Fruit fly (Drosophila melanogaster) whole organism, pupa: ENCODE data around the gene CAH9.

ENCODE experiments used
- CG10348 ChIP-seq: fragments of 200-800 bp; sonication (Bioruptor generic); IDR thresholded peaks from 2 replicates; pipeline ENCODE4 v1.3.6; 2022; ENCODE audit warnings: missing biosample characterization, missing genetic modification characterization
- CG15710 ChIP-seq: fragments of 200-800 bp; sonication (Bioruptor generic); optimal IDR thresholded peaks from 2 replicates; lab custom pipeline; 2018; ENCODE audit warnings: missing biosample characterization, mild to moderate bottlenecking, missing genetic modification characterization, moderate library complexity
- CG17806 ChIP-seq: fragments of 200-800 bp; sonication (Bioruptor generic); optimal IDR thresholded peaks from 2 replicates; lab custom pipeline; 2018; ENCODE audit warnings: missing biosample characterization, mild to moderate bottlenecking, missing genetic modification characterization, moderate library complexity
- CG32121 ChIP-seq: fragments of 200-800 bp; sonication (Bioruptor generic); IDR thresholded peaks from 2 replicates; pipeline ENCODE4 v1.3.6; 2022; ENCODE audit warnings: missing biosample characterization, missing genetic modification characterization
- CG34367 ChIP-seq: fragments of 200-800 bp; sonication (Bioruptor generic); optimal IDR thresholded peaks from 2 replicates; lab custom pipeline; 2018; ENCODE audit warnings: missing biosample characterization, mild to moderate bottlenecking, missing genetic modification characterization
- CG4496 ChIP-seq: fragments of 200-800 bp; sonication (Bioruptor generic); IDR thresholded peaks from 3 replicates; pipeline ENCODE4 v1.3.6; 2022; ENCODE audit warnings: missing biosample characterization, missing genetic modification characterization
- CG8159 ChIP-seq: fragments of 200-800 bp; sonication (Bioruptor generic); optimal IDR thresholded peaks from 3 replicates; lab custom pipeline; 2018; ENCODE audit warnings: missing biosample characterization, mild to moderate bottlenecking, missing genetic modification characterization, moderate library complexity
- CG9948 ChIP-seq: fragments of 200-800 bp; sonication (Bioruptor generic); optimal IDR thresholded peaks from 2 replicates; lab custom pipeline; 2018; ENCODE audit warnings: missing biosample characterization, mild to moderate bottlenecking, missing genetic modification characterization, moderate library complexity
- D1 ChIP-seq: fragments of 200-800 bp; sonication (Bioruptor generic); optimal IDR thresholded peaks from 2 replicates; lab custom pipeline; 2018; ENCODE audit warnings: missing biosample characterization, mild to moderate bottlenecking, missing genetic modification characterization, moderate library complexity
- EcR ChIP-seq: fragments of 200-800 bp; sonication (Bioruptor generic); optimal IDR thresholded peaks from 3 replicates; lab custom pipeline; 2019; ENCODE audit warnings: missing biosample characterization, missing genetic modification characterization, mild to moderate bottlenecking, moderate library complexity, missing genetic modification reagents
- Pif1B ChIP-seq: fragments of 200-800 bp; sonication (Bioruptor generic); optimal IDR thresholded peaks from 3 replicates; lab custom pipeline; 2016; ENCODE audit warnings: missing biosample characterization, missing genetic modification characterization
- Snoo ChIP-seq: fragments of 200-800 bp; sonication (Bioruptor generic); optimal IDR thresholded peaks from 3 replicates; lab custom pipeline; 2017; ENCODE audit warnings: missing biosample characterization, mild to moderate bottlenecking, missing genetic modification characterization, inconsistent platforms
- fd96Ca ChIP-seq: fragments of 200-800 bp; sonication (Bioruptor generic); IDR thresholded peaks from 3 replicates; pipeline ENCODE4 v1.3.6; 2022; ENCODE audit warnings: missing biosample characterization, missing genetic modification characterization
- gl ChIP-seq: fragments of 200-800 bp; sonication (Bioruptor generic); optimal IDR thresholded peaks from 2 replicates; lab custom pipeline; 2018; ENCODE audit warnings: missing biosample characterization, mild to moderate bottlenecking, missing genetic modification characterization

- TF ChIP-seq fd96Ca (GFP tag; lab: Robert Waterston, UW) (no peak), CG17806 (tag; lab: Kevin White, UChicago) (no peak), CG34367 (tag; lab: Kevin White, UChicago) (no peak), D1 (tag; lab: Kevin White, UChicago) (no peak), Snoo (tag; lab: Kevin White, UChicago) (no peak), CG15710 (tag; lab: Kevin White, UChicago) (no peak), CG4496 (no peak), CG32121 (GFP tag; lab: Robert Waterston, UW) (no peak), Pif1B (GFP tag; lab: Kevin White, UChicago) (no peak), EcR (GFP tag; lab: Kevin White, UChicago) (no peak), CG10348 (no peak), gl (no peak), CG8159 (tag; lab: Kevin White, UChicago) (no peak), CG9948 (tag; lab: Kevin White, UChicago) (no peak)
Observed at dm6 chr3R:27065136-27065535, 40.8 kb downstream of the CAH9 start, which contains the start of gene CG43935.
